Fruit fly (Drosophila melanogaster): Measurements from ENCODE around the gene mRpS35.

The mRpS35 gene

dm6 chr3L:2772045-2772444 is 8.7 kb upstream of the mRpS35 start, which contains the start of gene AhcyL1:
TSS of gene AhcyL1 (minus strand) at chr3L:2772325.
- no peak for TF ChIP-seq CTCF (optimal IDR thresholded peaks at IDR 0.05)
- TF ChIP-seq CG8478 (optimal IDR thresholded peaks at IDR 0.05): no peak

dm6 chr3L:2773968-2774461 is 6.7 kb upstream of the mRpS35 start, which contains the start of the genes CG12093 and Atg2:
TSS of gene CG12093 (minus strand) at chr3L:2774007.
TSS of gene Atg2 (plus strand) at chr3L:2774338.
- no peak for TF ChIP-seq CTCF (optimal IDR thresholded peaks at IDR 0.05)

- TF ChIP-seq CG8478 (optimal IDR thresholded peaks at IDR 0.05) (no peak), CTCF (optimal IDR thresholded peaks at IDR 0.05) (no peak)
Observed at dm6 chr3L:2781991-2782677, 1.4 kb downstream of the mRpS35 start, which contains the start of gene Pgant6. TSS of gene Pgant6 (plus strand) at chr3L:2782255.

- TF ChIP-seq CG8478 (optimal IDR thresholded peaks at IDR 0.05) (no peak), CTCF (optimal IDR thresholded peaks at IDR 0.05) (no peak)
Observed at dm6 chr3L:2782678-2783027, 2.0 kb downstream of the mRpS35 start.

dm6 chr3L:2785941-2786340 is 5.2 kb downstream of the mRpS35 start:
- TF ChIP-seq CG8478 (optimal IDR thresholded peaks at IDR 0.05) (no peak), CTCF (optimal IDR thresholded peaks at IDR 0.05) (no peak)

- TF ChIP-seq CTCF (optimal IDR thresholded peaks at IDR 0.05): no peak
- TF ChIP-seq CG8478 (optimal IDR thresholded peaks at IDR 0.05): no peak
Observed at dm6 chr3L:2795363-2795957, 14.8 kb downstream of the mRpS35 start.

dm6 chr3L:2796242-2796641 is 15.5 kb downstream of the mRpS35 start:
- TF ChIP-seq CTCF (optimal IDR thresholded peaks at IDR 0.05): no peak
- TF ChIP-seq CG8478 (optimal IDR thresholded peaks at IDR 0.05): no peak

dm6 chr3L:2798463-2798993 is 17.8 kb downstream of the mRpS35 start:
- no peak for TF ChIP-seq CTCF (optimal IDR thresholded peaks at IDR 0.05)
- no peak for TF ChIP-seq CG8478 (optimal IDR thresholded peaks at IDR 0.05)

dm6 chr3L:2799110-2799618 is 18.5 kb downstream of the mRpS35 start:
- TF ChIP-seq CG8478 (optimal IDR thresholded peaks at IDR 0.05): no peak
- TF ChIP-seq CTCF (optimal IDR thresholded peaks at IDR 0.05): no peak

- TF ChIP-seq CG8478 (optimal IDR thresholded peaks at IDR 0.05): no peak
- TF ChIP-seq CTCF (optimal IDR thresholded peaks at IDR 0.05): no peak
Observed at dm6 chr3L:2800329-2800728, 19.6 kb downstream of the mRpS35 start.

dm6 chr3L:2801376-2801775 is 20.7 kb downstream of the mRpS35 start:
- TF ChIP-seq CG8478 (optimal IDR thresholded peaks at IDR 0.05): no peak
- TF ChIP-seq CTCF (optimal IDR thresholded peaks at IDR 0.05): no peak

- TF ChIP-seq CG8478 (optimal IDR thresholded peaks at IDR 0.05): no peak
- no peak for TF ChIP-seq CTCF (optimal IDR thresholded peaks at IDR 0.05)
Observed at dm6 chr3L:2802085-2802484, 21.4 kb downstream of the mRpS35 start.

- TF ChIP-seq CTCF (optimal IDR thresholded peaks at IDR 0.05) (no peak), CG8478 (optimal IDR thresholded peaks at IDR 0.05) (no peak)
Observed at dm6 chr3L:2805137-2805955, 24.6 kb downstream of the mRpS35 start.

- TF ChIP-seq CTCF (optimal IDR thresholded peaks at IDR 0.05): no peak
- no peak for TF ChIP-seq CG8478 (optimal IDR thresholded peaks at IDR 0.05)
Observed at dm6 chr3L:2805956-2806527, 25.3 kb downstream of the mRpS35 start.

- no peak for TF ChIP-seq CTCF (optimal IDR thresholded peaks at IDR 0.05)
- TF ChIP-seq CG8478 (optimal IDR thresholded peaks at IDR 0.05): no peak
Observed at dm6 chr3L:2807376-2807775, 26.7 kb downstream of the mRpS35 start.
